Worm (Caenorhabditis elegans): ENCODE results near the gene amt-2.

amt-2 gene

DNA sequence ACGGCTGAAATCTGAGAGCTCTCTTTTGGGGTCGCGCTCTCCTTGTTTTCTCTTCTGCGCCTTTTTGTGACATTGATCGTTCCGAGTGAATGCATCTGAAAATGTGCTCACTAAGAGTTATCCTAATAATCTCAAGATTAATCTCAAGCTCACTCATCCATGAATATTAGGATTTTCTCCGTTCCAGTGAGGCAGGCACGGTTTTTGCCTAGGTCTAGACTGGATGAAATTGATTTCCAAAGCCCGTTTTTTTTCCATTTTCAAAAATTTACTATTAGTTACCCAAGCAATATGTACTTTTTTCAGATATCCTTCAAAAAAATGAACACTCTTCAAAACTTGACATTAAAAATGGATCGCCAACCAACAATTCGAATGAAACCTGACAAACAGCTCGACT, at the start of gene amt-2:
amt-2 (plus strand) TSS at position 301 of the 400 bp plus-strand sequence.
- TF ChIP-seq flt-1 (GFP tag; IDR thresholded peaks at IDR 0.05) = no peak
- no peak for TF ChIP-seq tra-4 (tag; optimal IDR thresholded peaks at IDR 0.05)
- TF ChIP-seq hmg-4 (GFP tag; optimal IDR thresholded peaks at IDR 0.05) = no peak
- no peak for TF ChIP-seq pes-1 (GFP tag; IDR thresholded peaks at IDR 0.05)
- TF ChIP-seq ceh-13 (GFP tag; optimal IDR thresholded peaks at IDR 0.05) = no peak

- TF ChIP-seq B0310.2 (tag; optimal IDR thresholded peaks at IDR 0.05) (no peak), tra-4 (tag; optimal IDR thresholded peaks at IDR 0.05) (no peak), tbx-11 (GFP tag; IDR thresholded peaks at IDR 0.05) (no peak), hnd-1 (tag; optimal IDR thresholded peaks at IDR 0.05) (no peak), hmg-4 (GFP tag; optimal IDR thresholded peaks at IDR 0.05) (no peak), flt-1 (GFP tag; IDR thresholded peaks at IDR 0.05) (no peak), ceh-36 (tag; optimal IDR thresholded peaks at IDR 0.05) (no peak), ama-1 (optimal IDR thresholded peaks at IDR 0.05) (no peak), tbx-37 (GFP tag; conservative IDR thresholded peaks at IDR 0.05) (no peak), ceh-13 (GFP tag; optimal IDR thresholded peaks at IDR 0.05) (no peak)
These were observed 47.8 kb upstream of the amt-2 start, which contains the start of gene K10D11.4 for ce11 chrIV:12994376-12994775. Gene K10D11.4 (minus strand): TSS chrIV:12994476.

DNA sequence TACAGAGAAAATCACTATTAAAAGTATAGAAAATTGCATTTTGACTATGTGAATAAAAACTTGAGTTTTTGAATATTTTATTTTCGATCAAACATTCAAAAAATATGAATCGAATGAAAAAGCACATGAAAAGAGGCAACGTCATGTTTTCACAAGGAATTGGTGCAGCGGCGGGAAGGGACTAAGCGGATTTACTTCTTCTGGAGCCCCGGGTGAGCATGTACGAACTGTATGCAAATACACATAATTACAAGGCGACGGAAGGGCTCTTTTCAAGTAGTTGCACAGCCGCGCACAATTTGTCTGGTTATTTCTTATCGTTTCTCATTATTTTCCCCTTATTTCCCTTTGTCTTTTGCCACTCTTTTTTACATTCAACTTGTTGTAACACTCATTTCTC, 46.3 kb upstream of the amt-2 start, which contains the start of gene K10D11.7:
K10D11.7 (minus strand) TSS at position 101 of the 400 bp plus-strand sequence.
- TF ChIP-seq hmg-4 (GFP tag; optimal IDR thresholded peaks at IDR 0.05) (no peak), tbx-11 (GFP tag; IDR thresholded peaks at IDR 0.05) (no peak), sea-1 (GFP tag; conservative IDR thresholded peaks at IDR 0.05) (no peak), hnd-1 (tag; optimal IDR thresholded peaks at IDR 0.05) (no peak), flt-1 (GFP tag; IDR thresholded peaks at IDR 0.05) (no peak), ama-1 (optimal IDR thresholded peaks at IDR 0.05) (no peak), ceh-13 (GFP tag; optimal IDR thresholded peaks at IDR 0.05) (no peak), pes-1 (GFP tag; IDR thresholded peaks at IDR 0.05) (no peak), F13C5.2 (tag; optimal IDR thresholded peaks at IDR 0.05) (no peak), aly-1 (tag; optimal IDR thresholded peaks at IDR 0.05) (no peak)

DNA sequence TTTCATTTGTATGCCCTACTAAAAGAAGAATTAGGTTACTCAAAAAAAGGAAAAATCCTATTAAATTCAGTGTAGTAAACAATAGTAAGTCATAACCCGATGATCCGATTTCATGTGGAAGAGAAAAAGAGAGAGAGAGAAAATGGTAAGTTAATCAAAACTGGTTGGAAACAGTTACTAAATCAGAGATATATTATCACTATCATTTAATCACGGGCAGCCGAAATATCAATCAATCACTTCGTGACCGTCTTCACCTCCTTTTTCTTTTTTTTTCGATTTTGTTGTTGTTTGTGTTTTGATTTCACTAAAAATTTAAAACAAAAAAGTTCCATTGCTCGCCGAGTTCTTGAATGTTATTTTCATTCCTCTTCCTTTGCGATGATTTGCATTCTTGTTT, 44.6 kb upstream of the amt-2 start:
- TF ChIP-seq B0310.2 (tag; optimal IDR thresholded peaks at IDR 0.05) (no peak), hmbx-1 (tag; optimal IDR thresholded peaks at IDR 0.05) (no peak), F13C5.2 (tag; optimal IDR thresholded peaks at IDR 0.05) (no peak), flt-1 (GFP tag; IDR thresholded peaks at IDR 0.05) (no peak)

DNA sequence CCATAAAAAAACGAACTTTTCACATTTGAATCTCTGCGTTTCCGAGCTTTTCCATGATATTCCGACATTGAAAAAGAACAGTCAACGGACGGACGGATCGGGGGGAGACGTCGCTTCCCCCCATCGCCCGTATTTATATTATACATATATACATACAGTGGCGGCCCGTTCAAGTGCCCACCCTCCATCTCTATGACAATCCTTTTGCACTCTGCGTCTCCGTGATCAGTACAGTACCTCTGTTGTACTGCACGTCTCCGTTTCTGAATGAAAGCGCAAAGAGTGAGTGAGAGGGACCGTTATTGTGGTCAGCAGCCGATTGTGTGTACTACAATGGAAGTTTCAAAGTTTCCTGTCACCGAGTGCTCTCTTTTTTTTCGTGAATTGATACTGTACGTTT, 43.1 kb upstream of the amt-2 start:
- TF ChIP-seq ets-7 (tag; optimal IDR thresholded peaks at IDR 0.05) = no peak
- no peak for TF ChIP-seq pes-1 (GFP tag; IDR thresholded peaks at IDR 0.05)
- TF ChIP-seq tra-4 (tag; optimal IDR thresholded peaks at IDR 0.05) = no peak
- no peak for TF ChIP-seq sea-1 (GFP tag; conservative IDR thresholded peaks at IDR 0.05)
- TF ChIP-seq tbx-11 (GFP tag; IDR thresholded peaks at IDR 0.05) = no peak
- TF ChIP-seq aly-1 (tag; optimal IDR thresholded peaks at IDR 0.05) = no peak
- no peak for TF ChIP-seq hnd-1 (tag; optimal IDR thresholded peaks at IDR 0.05)
- no peak for TF ChIP-seq hmg-4 (GFP tag; optimal IDR thresholded peaks at IDR 0.05)
- no peak for TF ChIP-seq flt-1 (GFP tag; IDR thresholded peaks at IDR 0.05)
- TF ChIP-seq ama-1 (optimal IDR thresholded peaks at IDR 0.05) = no peak
- TF ChIP-seq scrt-1 (GFP tag; IDR thresholded peaks at IDR 0.05) = no peak
- no peak for TF ChIP-seq ceh-36 (tag; optimal IDR thresholded peaks at IDR 0.05)
- no peak for TF ChIP-seq F13C5.2 (tag; optimal IDR thresholded peaks at IDR 0.05)
- TF ChIP-seq hmbx-1 (tag; optimal IDR thresholded peaks at IDR 0.05) = no peak
- TF ChIP-seq B0310.2 (tag; optimal IDR thresholded peaks at IDR 0.05) = no peak
- no peak for TF ChIP-seq ceh-13 (GFP tag; optimal IDR thresholded peaks at IDR 0.05)
- TF ChIP-seq tbx-37 (GFP tag; conservative IDR thresholded peaks at IDR 0.05) = no peak

- no peak for TF ChIP-seq tra-4 (tag; optimal IDR thresholded peaks at IDR 0.05)
- no peak for TF ChIP-seq hmg-4 (GFP tag; optimal IDR thresholded peaks at IDR 0.05)
These were observed 33.6 kb upstream of the amt-2 start, which contains the start of gene mbk-2 for ce11 chrIV:13008405-13009208. Gene mbk-2 (plus strand): TSS chrIV:13009158.

DNA sequence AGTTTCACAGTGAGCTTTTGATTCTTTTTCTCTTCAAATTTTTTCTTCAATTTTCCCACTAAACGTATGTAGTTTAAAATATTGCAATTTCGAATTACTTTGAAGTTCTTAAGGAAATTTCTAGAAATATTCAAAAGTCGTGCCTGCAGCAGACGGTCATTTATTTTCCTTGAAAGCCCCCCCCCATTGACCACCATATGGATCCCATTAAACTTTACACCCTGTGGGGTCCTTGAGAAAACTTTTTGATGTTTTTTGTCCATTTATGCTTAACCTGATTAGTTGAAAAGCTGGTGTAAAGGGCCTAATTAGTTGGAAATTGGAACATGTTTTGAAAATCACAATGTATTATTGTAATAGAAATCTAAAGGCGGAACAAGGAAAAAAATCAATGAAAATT, 32.7 kb upstream of the amt-2 start:
- TF ChIP-seq tbx-11 (GFP tag; IDR thresholded peaks at IDR 0.05) (no peak), F13C5.2 (tag; optimal IDR thresholded peaks at IDR 0.05) (no peak), B0310.2 (tag; optimal IDR thresholded peaks at IDR 0.05) (no peak), ceh-36 (tag; optimal IDR thresholded peaks at IDR 0.05) (no peak), sea-1 (GFP tag; conservative IDR thresholded peaks at IDR 0.05) (no peak), pes-1 (GFP tag; IDR thresholded peaks at IDR 0.05) (no peak), hnd-1 (tag; optimal IDR thresholded peaks at IDR 0.05) (no peak), ets-7 (tag; optimal IDR thresholded peaks at IDR 0.05) (no peak), hmbx-1 (tag; optimal IDR thresholded peaks at IDR 0.05) (no peak), aly-1 (tag; optimal IDR thresholded peaks at IDR 0.05) (no peak), scrt-1 (GFP tag; IDR thresholded peaks at IDR 0.05) (no peak), flt-1 (GFP tag; IDR thresholded peaks at IDR 0.05) (no peak), ceh-13 (GFP tag; optimal IDR thresholded peaks at IDR 0.05) (no peak), tra-4 (tag; optimal IDR thresholded peaks at IDR 0.05) (no peak), tbx-37 (GFP tag; conservative IDR thresholded peaks at IDR 0.05) (no peak), hmg-4 (GFP tag; optimal IDR thresholded peaks at IDR 0.05) (no peak), ama-1 (optimal IDR thresholded peaks at IDR 0.05) (no peak)

- no peak for TF ChIP-seq scrt-1 (GFP tag; IDR thresholded peaks at IDR 0.05)
- no peak for TF ChIP-seq ceh-36 (tag; optimal IDR thresholded peaks at IDR 0.05)
- no peak for TF ChIP-seq sea-1 (GFP tag; conservative IDR thresholded peaks at IDR 0.05)
- TF ChIP-seq ama-1 (optimal IDR thresholded peaks at IDR 0.05) = no peak
- TF ChIP-seq tbx-11 (GFP tag; IDR thresholded peaks at IDR 0.05) = no peak
- no peak for TF ChIP-seq tra-4 (tag; optimal IDR thresholded peaks at IDR 0.05)
- TF ChIP-seq aly-1 (tag; optimal IDR thresholded peaks at IDR 0.05) = no peak
- TF ChIP-seq hmbx-1 (tag; optimal IDR thresholded peaks at IDR 0.05) = no peak
- no peak for TF ChIP-seq F13C5.2 (tag; optimal IDR thresholded peaks at IDR 0.05)
- no peak for TF ChIP-seq ceh-13 (GFP tag; optimal IDR thresholded peaks at IDR 0.05)
- no peak for TF ChIP-seq flt-1 (GFP tag; IDR thresholded peaks at IDR 0.05)
- no peak for TF ChIP-seq hnd-1 (tag; optimal IDR thresholded peaks at IDR 0.05)
- TF ChIP-seq ets-7 (tag; optimal IDR thresholded peaks at IDR 0.05) = no peak
- no peak for TF ChIP-seq tbx-37 (GFP tag; conservative IDR thresholded peaks at IDR 0.05)
- TF ChIP-seq pes-1 (GFP tag; IDR thresholded peaks at IDR 0.05) = no peak
These were observed 29.0 kb upstream of the amt-2 start for ce11 chrIV:13013231-13013630.

Data from whole organism, early embryonic.